Fruit fly (Drosophila melanogaster) whole organism, adult: Measurements from ENCODE around the gene CG42514.

Experiments
- CG14711 ChIP-seq: fragments of 200-800 bp; sonication (Bioruptor generic); optimal IDR thresholded peaks from 2 replicates; lab custom pipeline; 2018; ENCODE audit warnings: missing biosample characterization, mild to moderate bottlenecking, missing genetic modification characterization, moderate library complexity
- CG7101 ChIP-seq: fragments of 200-800 bp; sonication (Bioruptor generic); optimal IDR thresholded peaks from 2 replicates; lab custom pipeline; 2018; ENCODE audit warnings: missing biosample characterization, mild to moderate bottlenecking, missing genetic modification characterization, moderate library complexity
- Crg-1 ChIP-seq: fragments of 200-800 bp; sonication (Bioruptor generic); optimal IDR thresholded peaks from 2 replicates; lab custom pipeline; 2016; ENCODE audit warnings: missing biosample characterization, missing genetic modification characterization
- Mnt ChIP-seq: fragments of 200-800 bp; sonication (Bioruptor generic); optimal IDR thresholded peaks from 2 replicates; lab custom pipeline; 2016; ENCODE audit warnings: missing biosample characterization, mild to moderate bottlenecking, missing genetic modification characterization
- bab1 ChIP-seq: fragments of 200-800 bp; sonication (Bioruptor generic); optimal IDR thresholded peaks from 3 replicates; lab custom pipeline; 2019; ENCODE audit warnings: missing biosample characterization, mild to moderate bottlenecking, missing genetic modification characterization, moderate library complexity
- cic ChIP-seq: fragments of 200-800 bp; sonication (Bioruptor generic); optimal IDR thresholded peaks from 2 replicates; lab custom pipeline; 2017; ENCODE audit warnings: missing biosample characterization, mild to moderate bottlenecking, missing genetic modification characterization, moderate library complexity
- ovo ChIP-seq: fragments of 200-800 bp; sonication (Bioruptor generic); optimal IDR thresholded peaks from 2 replicates; lab custom pipeline; 2016; ENCODE audit warnings: missing biosample characterization, missing genetic modification characterization
- pad ChIP-seq: fragments of 200-800 bp; sonication (Bioruptor generic); optimal IDR thresholded peaks from 3 replicates; lab custom pipeline; 2017; ENCODE audit warnings: missing biosample characterization, missing genetic modification characterization, mild to moderate bottlenecking, moderate library complexity, missing genetic modification reagents
- tj ChIP-seq: fragments of 200-800 bp; sonication (Bioruptor generic); optimal IDR thresholded peaks from 3 replicates; lab custom pipeline; 2017; ENCODE audit warnings: missing biosample characterization, mild to moderate bottlenecking, missing genetic modification characterization, moderate library complexity
- toe ChIP-seq: fragments of 200-800 bp; sonication (Bioruptor generic); optimal IDR thresholded peaks from 2 replicates; lab custom pipeline; 2016; ENCODE audit warnings: missing biosample characterization, missing genetic modification characterization

DNA sequence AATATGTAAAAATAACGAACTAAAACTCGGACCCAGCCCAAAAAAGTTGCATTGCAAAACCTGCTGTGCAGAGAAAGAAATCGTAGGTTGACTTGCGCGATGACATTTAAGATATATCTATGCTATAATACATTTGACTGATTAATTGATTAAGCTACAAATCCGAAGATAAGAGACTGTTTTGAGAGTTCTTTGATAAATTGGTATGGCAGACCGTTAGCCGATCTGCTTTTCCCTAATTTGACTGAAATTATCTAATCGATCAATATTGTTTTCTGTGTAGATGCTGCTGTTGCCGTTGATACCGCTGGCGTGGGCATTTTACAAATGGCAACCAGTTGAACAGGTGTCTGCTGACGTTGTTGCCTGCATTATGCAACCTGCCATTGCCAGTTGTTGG, 13.9 kb downstream of the CG42514 start:
- TF ChIP-seq ovo (GFP tag; lab: Kevin White, UChicago) (no peak), CG7101 (no peak), bab1 (GFP tag; lab: Kevin White, UChicago) (no peak), tj (GFP tag; lab: Kevin White, UChicago) (no peak), CG14711 (no peak), Crg-1 (GFP tag; lab: Kevin White, UChicago) (no peak), cic (no peak), toe (GFP tag; lab: Kevin White, UChicago) (no peak), Mnt (GFP tag; lab: Kevin White, UChicago) (no peak), pad (no peak)
